Fruit fly (Drosophila melanogaster) whole organism, prepupa: Measurements from ENCODE around the gene CG31463.

Experiments
- Blimp-1 ChIP-seq: fragments of 200-800 bp; sonication (Bioruptor generic); optimal IDR thresholded peaks from 3 replicates; lab custom pipeline; 2017; ENCODE audit warnings: missing biosample characterization, missing genetic modification characterization, mild to moderate bottlenecking, moderate library complexity, missing genetic modification reagents
- CG10631 ChIP-seq: fragments of 200-800 bp; sonication (Bioruptor generic); optimal IDR thresholded peaks from 2 replicates; lab custom pipeline; 2016; ENCODE audit warnings: missing biosample characterization, missing genetic modification characterization
- CG10669 ChIP-seq: fragments of 200-800 bp; sonication (Bioruptor generic); optimal IDR thresholded peaks from 3 replicates; lab custom pipeline; 2018; ENCODE audit warnings: missing biosample characterization, mild to moderate bottlenecking, missing genetic modification characterization, moderate library complexity
- CG11294 ChIP-seq: fragments of 200-800 bp; sonication (Bioruptor generic); IDR thresholded peaks from 2 replicates; pipeline ENCODE4 v1.3.6; 2022; ENCODE audit warnings: missing biosample characterization, missing genetic modification characterization
- CG11902 ChIP-seq: fragments of 200-800 bp; sonication (Bioruptor generic); optimal IDR thresholded peaks from 3 replicates; lab custom pipeline; 2016; ENCODE audit warnings: missing biosample characterization, missing genetic modification characterization
- CG15336 ChIP-seq: fragments of 200-800 bp; sonication (Bioruptor generic); IDR thresholded peaks from 2 replicates; pipeline ENCODE4 v1.3.6; 2022; ENCODE audit warnings: missing biosample characterization, missing genetic modification characterization
- CG1621 ChIP-seq: fragments of 200-800 bp; sonication (Bioruptor generic); optimal IDR thresholded peaks from 3 replicates; lab custom pipeline; 2018; ENCODE audit warnings: missing biosample characterization, mild to moderate bottlenecking, missing genetic modification characterization
- CG16779 ChIP-seq: fragments of 200-800 bp; sonication (Bioruptor generic); optimal IDR thresholded peaks from 3 replicates; lab custom pipeline; 2017; ENCODE audit warnings: missing biosample characterization, mild to moderate bottlenecking, missing genetic modification characterization
- CG3032 ChIP-seq: fragments of 200-800 bp; optimal IDR thresholded peaks from 2 replicates; lab custom pipeline; 2019; ENCODE audit warnings: missing biosample characterization, mild to moderate bottlenecking, missing genetic modification characterization, moderate library complexity
- CG32006 ChIP-seq: fragments of 200-800 bp; sonication (Bioruptor generic); optimal IDR thresholded peaks from 3 replicates; lab custom pipeline; 2017; ENCODE audit warnings: missing biosample characterization, mild to moderate bottlenecking, missing genetic modification characterization
- CG34406 ChIP-seq: fragments of 200-800 bp; sonication (Bioruptor generic); optimal IDR thresholded peaks from 3 replicates; lab custom pipeline; 2016; ENCODE audit warnings: missing biosample characterization, missing genetic modification characterization
- CG3919 ChIP-seq: fragments of 200-800 bp; sonication (Bioruptor generic); optimal IDR thresholded peaks from 3 replicates; lab custom pipeline; 2016; ENCODE audit warnings: missing biosample characterization, missing genetic modification characterization
- CG6163 ChIP-seq: fragments of 200-800 bp; sonication (Bioruptor generic); IDR thresholded peaks from 3 replicates; pipeline ENCODE4 v1.3.6; 2022; ENCODE audit warnings: missing biosample characterization, missing genetic modification characterization
- CG6792 ChIP-seq: fragments of 200-800 bp; sonication (Bioruptor generic); optimal IDR thresholded peaks from 3 replicates; lab custom pipeline; 2016; ENCODE audit warnings: missing biosample characterization, missing genetic modification characterization
- CG6808 ChIP-seq: fragments of 200-800 bp; sonication (Bioruptor generic); optimal IDR thresholded peaks from 3 replicates; lab custom pipeline; 2017; ENCODE audit warnings: missing biosample characterization, missing genetic modification characterization, mild to moderate bottlenecking, moderate library complexity, missing genetic modification reagents
- CG8119 ChIP-seq: fragments of 200-800 bp; sonication (Bioruptor generic); IDR thresholded peaks from 3 replicates; pipeline ENCODE4 v1.3.6; 2022; ENCODE audit warnings: missing biosample characterization, missing genetic modification characterization
- CG8632 ChIP-seq: fragments of 200-800 bp; sonication (Bioruptor generic); optimal IDR thresholded peaks from 3 replicates; lab custom pipeline; 2016; ENCODE audit warnings: missing biosample characterization, missing genetic modification characterization
- Eip78C ChIP-seq: fragments of 200-800 bp; sonication (Bioruptor generic); peaks from one replicate; lab custom pipeline; 2016; ENCODE audit warnings: missing biosample characterization, missing genetic modification characterization
- Eip93F ChIP-seq: fragments of 200-800 bp; sonication (Bioruptor generic); optimal IDR thresholded peaks from 2 replicates; lab custom pipeline; 2016; ENCODE audit warnings: missing biosample characterization, mild to moderate bottlenecking, missing genetic modification characterization
- Ets96B ChIP-seq: fragments of 200-800 bp; optimal IDR thresholded peaks from 2 replicates; lab custom pipeline; 2019; ENCODE audit warnings: missing biosample characterization, mild to moderate bottlenecking, missing genetic modification characterization, moderate library complexity
- Gug ChIP-seq: fragments of 200-800 bp; sonication (Bioruptor generic); IDR thresholded peaks from 2 replicates; pipeline ENCODE4 v1.3.6; 2022; ENCODE audit warnings: missing biosample characterization, missing genetic modification characterization
- Hr38 ChIP-seq: sonication (Bioruptor generic); optimal IDR thresholded peaks from 2 replicates; lab custom pipeline; 2016; ENCODE audit warnings: missing biosample characterization, missing genetic modification characterization
- Lpt ChIP-seq: fragments of 200-800 bp; sonication (Bioruptor generic); optimal IDR thresholded peaks from 3 replicates; lab custom pipeline; 2016; ENCODE audit warnings: missing biosample characterization, missing genetic modification characterization
- OdsH ChIP-seq: fragments of 200-800 bp; sonication (Bioruptor generic); optimal IDR thresholded peaks from 3 replicates; lab custom pipeline; 2016; ENCODE audit warnings: missing biosample characterization, missing genetic modification characterization
- Sox102F ChIP-seq: fragments of 200-800 bp; sonication (Bioruptor generic); optimal IDR thresholded peaks from 2 replicates; lab custom pipeline; 2016; ENCODE audit warnings: missing biosample characterization, mild to moderate bottlenecking, missing genetic modification characterization
- Sox15 ChIP-seq: fragments of 200-800 bp; sonication (Bioruptor generic); optimal IDR thresholded peaks from 3 replicates; lab custom pipeline; 2016; ENCODE audit warnings: missing biosample characterization, missing genetic modification characterization
- achi ChIP-seq: fragments of 200-800 bp; sonication (Bioruptor generic); optimal IDR thresholded peaks from 3 replicates; lab custom pipeline; 2016; ENCODE audit warnings: missing biosample characterization, missing genetic modification characterization
- acj6 ChIP-seq: fragments of 200-800 bp; sonication (Bioruptor generic); optimal IDR thresholded peaks from 3 replicates; lab custom pipeline; 2016; ENCODE audit warnings: missing biosample characterization, missing genetic modification characterization
- dac ChIP-seq: fragments of 200-800 bp; sonication (Bioruptor generic); optimal IDR thresholded peaks from 2 replicates; lab custom pipeline; 2017; ENCODE audit warnings: missing biosample characterization, mild to moderate bottlenecking, missing genetic modification characterization
- eg ChIP-seq: fragments of 200-800 bp; sonication (Bioruptor generic); IDR thresholded peaks from 3 replicates; pipeline ENCODE4 v1.3.6; 2022; ENCODE audit warnings: missing biosample characterization, missing genetic modification characterization
- fkh ChIP-seq: fragments of 200-800 bp; sonication (Bioruptor generic); optimal IDR thresholded peaks from 3 replicates; lab custom pipeline; 2017; ENCODE audit warnings: missing biosample characterization, mild to moderate bottlenecking, missing genetic modification characterization, moderate library complexity
- lz ChIP-seq: fragments of 200-800 bp; sonication (Bioruptor generic); optimal IDR thresholded peaks from 3 replicates; lab custom pipeline; 2016; ENCODE audit warnings: missing biosample characterization, missing genetic modification characterization
- spab ChIP-seq: fragments of 200-800 bp; sonication (Bioruptor generic); optimal IDR thresholded peaks from 2 replicates; lab custom pipeline; 2017; ENCODE audit warnings: missing biosample characterization, mild to moderate bottlenecking, missing genetic modification characterization, missing genetic modification reagents
- topi ChIP-seq: fragments of 200-800 bp; sonication (Bioruptor generic); optimal IDR thresholded peaks from 3 replicates; lab custom pipeline; 2016; ENCODE audit warnings: missing biosample characterization, missing genetic modification characterization
- vri ChIP-seq: fragments of 200-800 bp; sonication (Bioruptor generic); optimal IDR thresholded peaks from 3 replicates; lab custom pipeline; 2016; ENCODE audit warnings: missing biosample characterization, mild to moderate bottlenecking, missing genetic modification characterization

Gene CG31463

dm6 chr3R:8243720-8244119, 48.4 kb upstream of the CG31463 start, which contains the start of the genes CG9636, CG18749 and CG33722 (continued):
- TF ChIP-seq spab (GFP tag; lab: Kevin White, UChicago): no peak
- no peak for TF ChIP-seq CG11294 (GFP tag; lab: Robert Waterston, UW)
- no peak for TF ChIP-seq dac (GFP tag; lab: Kevin White, UChicago)
- no peak for TF ChIP-seq achi
- TF ChIP-seq Sox102F: no peak
- TF ChIP-seq Hr38 (GFP tag; lab: Kevin White, UChicago): no peak
- peak; percentile 30 for TF ChIP-seq CG6808 (GFP tag; lab: Kevin White, UChicago)
- no peak for TF ChIP-seq CG16779
- no peak for TF ChIP-seq eg
- TF ChIP-seq CG34406: peak; percentile 51
- TF ChIP-seq CG8632 (GFP tag; lab: Kevin White, UChicago): no peak
- no peak for TF ChIP-seq vri (GFP tag; lab: Kevin White, UChicago)
- peak; percentile 61 for TF ChIP-seq Ets96B (tag; lab: Kevin White, UChicago)

- TF ChIP-seq acj6 (GFP tag; lab: Kevin White, UChicago): no peak
- TF ChIP-seq CG32006 (GFP tag; lab: Kevin White, UChicago): no peak
- TF ChIP-seq Eip93F (GFP tag; lab: Kevin White, UChicago): no peak
- TF ChIP-seq lz: no peak
- TF ChIP-seq CG3032 (tag; lab: Kevin White, UChicago): no peak
- no peak for TF ChIP-seq OdsH (GFP tag; lab: Kevin White, UChicago)
- no peak for TF ChIP-seq fkh (GFP tag; lab: Kevin White, UChicago)
- no peak for TF ChIP-seq CG10631
- TF ChIP-seq topi: no peak
- no peak for TF ChIP-seq Blimp-1 (GFP tag; lab: Kevin White, UChicago)
- TF ChIP-seq eg: no peak
- no peak for TF ChIP-seq CG6792 (GFP tag; lab: Kevin White, UChicago)
- no peak for TF ChIP-seq spab (GFP tag; lab: Kevin White, UChicago)
- no peak for TF ChIP-seq Gug (GFP tag; lab: Robert Waterston, UW)
- no peak for TF ChIP-seq CG10669 (GFP tag; lab: Kevin White, UChicago)
- TF ChIP-seq CG8119 (GFP tag; lab: Robert Waterston, UW): no peak
- no peak for TF ChIP-seq CG1621
Observed at dm6 chr3R:8248138-8248537, 44.0 kb upstream of the CG31463 start, which contains the start of gene CG15864. TSS of gene CG15864 (plus strand) at chr3R:8248438.

DNA sequence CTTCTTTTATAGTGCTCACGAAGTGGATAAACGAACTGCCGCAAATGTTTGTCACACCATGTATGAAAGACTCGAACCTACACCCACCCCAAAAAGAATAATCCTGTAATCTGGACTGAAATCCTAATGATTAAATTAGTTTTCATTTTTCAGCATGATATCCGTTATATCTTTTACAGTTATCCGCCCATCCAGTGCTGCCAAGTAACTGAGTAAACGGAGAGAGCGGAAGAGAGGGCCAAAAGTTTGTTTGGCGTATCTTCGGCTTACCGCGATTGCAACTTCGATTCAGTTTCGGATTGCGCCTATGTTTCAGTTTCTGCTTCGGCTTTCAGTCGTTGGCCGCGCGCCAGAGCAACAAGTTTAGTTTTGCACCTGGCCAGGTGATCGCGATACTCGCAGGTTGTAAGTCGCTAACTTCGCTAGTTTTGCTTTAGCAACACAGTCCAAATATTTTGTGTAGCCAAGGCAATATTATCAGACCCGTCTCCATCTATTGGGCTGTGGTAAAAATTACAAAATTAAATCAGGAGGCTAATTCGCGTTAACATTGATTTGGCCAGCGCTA, 41.9 kb upstream of the CG31463 start, which contains the start of gene mtg:
TSS of gene mtg (plus strand) at position 332 of the 568 bp plus-strand sequence.
- TF ChIP-seq CG32006 (GFP tag; lab: Kevin White, UChicago) (no peak), Lpt (GFP tag; lab: Kevin White, UChicago) (peak; percentile 39), Eip93F (GFP tag; lab: Kevin White, UChicago) (no peak), Sox15 (GFP tag; lab: Kevin White, UChicago) (no peak), topi (no peak), eg (peak; percentile 20; the same call in 1 of the 3 replicates), Eip78C (GFP tag; lab: Kevin White, UChicago) (peak; percentile 18), CG6163 (GFP tag; lab: Robert Waterston, UW) (peak; percentile 32; the same call in 1 of the 3 replicates), CG3919 (GFP tag; lab: Kevin White, UChicago) (peak; percentile 27), CG8119 (GFP tag; lab: Robert Waterston, UW) (0 out of 3 replicates have a peak, but pooled peaks have one; percentile 31), fkh (GFP tag; lab: Kevin White, UChicago) (no peak), CG15336 (GFP tag; lab: Robert Waterston, UW) (peak; percentile 43; the same call in 1 of the 2 replicates), CG6808 (GFP tag; lab: Kevin White, UChicago) (peak; percentile 99)

DNA sequence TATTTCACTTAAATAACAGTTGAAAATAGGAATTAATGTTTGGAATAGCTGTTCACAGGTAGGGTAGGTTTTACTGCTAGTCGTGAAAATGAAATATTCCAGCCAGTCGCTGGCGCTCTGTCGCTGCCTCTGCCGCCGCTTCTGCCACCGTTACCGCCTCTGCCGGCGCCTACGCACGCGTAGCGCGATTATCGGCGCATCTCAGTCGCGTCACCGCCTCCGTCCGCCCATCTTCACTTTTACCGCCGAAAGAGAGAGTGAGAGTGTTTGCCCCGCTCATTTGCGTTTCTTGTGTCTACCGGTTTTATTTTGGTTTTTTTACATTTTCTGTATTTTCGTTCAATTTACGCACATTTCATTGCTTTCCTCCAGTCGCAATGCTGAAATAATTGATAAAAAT, 40.6 kb upstream of the CG31463 start:
- TF ChIP-seq eg (no peak), CG11902 (GFP tag; lab: Kevin White, UChicago) (no peak), Hr38 (GFP tag; lab: Kevin White, UChicago) (no peak), CG6163 (GFP tag; lab: Robert Waterston, UW) (0 out of 3 replicates have a peak, but pooled peaks have one; percentile 22), topi (no peak), Blimp-1 (GFP tag; lab: Kevin White, UChicago) (peak; percentile 91), Eip78C (GFP tag; lab: Kevin White, UChicago) (peak; percentile 37)
